Fruit fly (Drosophila melanogaster) whole organism, embryonic: ENCODE measurements around the gene CG3815.

Source experiments
- Atf-2 ChIP-seq: fragments of 200-800 bp; sonication (Bioruptor generic); optimal IDR thresholded peaks from 2 replicates; lab custom pipeline; 2016; ENCODE audit warnings: missing biosample characterization, missing genetic modification characterization
- Bteb2 ChIP-seq: fragments of 200-800 bp; sonication (Bioruptor generic); optimal IDR thresholded peaks from 2 replicates; lab custom pipeline; 2016; ENCODE audit warnings: missing biosample characterization, missing genetic modification characterization
- CG10209 ChIP-seq: fragments of 200-800 bp; sonication (Bioruptor generic); optimal IDR thresholded peaks from 3 replicates; lab custom pipeline; 2017; ENCODE audit warnings: missing biosample characterization, mild to moderate bottlenecking, missing genetic modification characterization, missing genetic modification reagents
- CG10959 ChIP-seq: fragments of 200-800 bp; sonication (Bioruptor generic); IDR thresholded peaks from 2 replicates; pipeline ENCODE4 v1.3.6; 2022; ENCODE audit warnings: missing biosample characterization, missing genetic modification characterization
- CG11093 ChIP-seq: fragments of 200-800 bp; sonication (Bioruptor generic); IDR thresholded peaks from 3 replicates; pipeline ENCODE4 v1.3.6; 2022; ENCODE audit warnings: missing biosample characterization, missing genetic modification characterization
- CG11560 ChIP-seq: fragments of 200-800 bp; sonication (Bioruptor generic); IDR thresholded peaks from 3 replicates; pipeline ENCODE4 v1.3.6; 2022; ENCODE audit warnings: missing biosample characterization, missing genetic modification characterization
- CG12155 ChIP-seq: fragments of 200-800 bp; sonication (Bioruptor generic); optimal IDR thresholded peaks from 3 replicates; lab custom pipeline; 2016; ENCODE audit warnings: missing biosample characterization, missing genetic modification characterization
- CG13894 ChIP-seq: fragments of 200-800 bp; sonication (Bioruptor generic); optimal IDR thresholded peaks from 3 replicates; lab custom pipeline; 2018; ENCODE audit warnings: missing biosample characterization, mild to moderate bottlenecking, missing genetic modification characterization, moderate library complexity
- CG15514 ChIP-seq: fragments of 200-800 bp; sonication (Bioruptor generic); optimal IDR thresholded peaks from 3 replicates; lab custom pipeline; 2017; ENCODE audit warnings: missing biosample characterization, missing genetic modification characterization, mild to moderate bottlenecking, moderate library complexity, missing genetic modification reagents
- CG16815 ChIP-seq: fragments of 200-800 bp; sonication (Bioruptor generic); optimal IDR thresholded peaks from 3 replicates; lab custom pipeline; 2017; ENCODE audit warnings: missing biosample characterization, mild to moderate bottlenecking, missing genetic modification characterization
- CG2202 ChIP-seq: fragments of 200-800 bp; sonication (Bioruptor generic); optimal IDR thresholded peaks from 2 replicates; lab custom pipeline; 2018; ENCODE audit warnings: missing biosample characterization, mild to moderate bottlenecking, missing genetic modification characterization
- CG2678 ChIP-seq: fragments of 200-800 bp; sonication (Bioruptor generic); optimal IDR thresholded peaks from 3 replicates; lab custom pipeline; 2019; ENCODE audit warnings: missing biosample characterization, mild to moderate bottlenecking, missing genetic modification characterization, moderate library complexity
- CG2875 ChIP-seq: fragments of 200-800 bp; sonication (Bioruptor generic); optimal IDR thresholded peaks from 2 replicates; lab custom pipeline; 2017; ENCODE audit warnings: missing biosample characterization, mild to moderate bottlenecking, missing genetic modification characterization, missing genetic modification reagents
- CG31224 ChIP-seq: fragments of 200-800 bp; sonication (Bioruptor generic); IDR thresholded peaks from 2 replicates; pipeline ENCODE4 v1.3.6; 2022; ENCODE audit warnings: missing biosample characterization, missing genetic modification characterization
- CG31365 ChIP-seq: fragments of 200-800 bp; sonication (Bioruptor generic); optimal IDR thresholded peaks from 2 replicates; lab custom pipeline; 2018; ENCODE audit warnings: missing biosample characterization, mild to moderate bottlenecking, missing genetic modification characterization
- CG3163 ChIP-seq: fragments of 200-800 bp; sonication (Bioruptor generic); optimal IDR thresholded peaks from 3 replicates; lab custom pipeline; 2016; ENCODE audit warnings: missing biosample characterization, missing genetic modification characterization
- CG32532 ChIP-seq: fragments of 200-800 bp; sonication (Bioruptor generic); IDR thresholded peaks from 2 replicates; pipeline ENCODE4 v1.3.6; 2022; ENCODE audit warnings: missing biosample characterization, missing genetic modification characterization
- CG34422 ChIP-seq: fragments of 200-800 bp; sonication (Bioruptor generic); IDR thresholded peaks from 3 replicates; pipeline ENCODE4 v1.3.6; 2022; ENCODE audit warnings: missing biosample characterization, missing genetic modification characterization
- CG7372 ChIP-seq: fragments of 200-800 bp; sonication (Bioruptor generic); IDR thresholded peaks from 2 replicates; pipeline ENCODE4 v1.3.6; 2022; ENCODE audit warnings: missing biosample characterization, missing genetic modification characterization
- CG9727 ChIP-seq: fragments of 200-800 bp; sonication (Bioruptor generic); optimal IDR thresholded peaks from 3 replicates; lab custom pipeline; 2017; ENCODE audit warnings: missing biosample characterization, mild to moderate bottlenecking, missing genetic modification characterization
- CG9817 ChIP-seq: fragments of 200-800 bp; sonication (Bioruptor generic); optimal IDR thresholded peaks from 2 replicates; lab custom pipeline; 2018; ENCODE audit warnings: missing biosample characterization, mild to moderate bottlenecking, missing genetic modification characterization, moderate library complexity
- CG9876 ChIP-seq: fragments of 200-800 bp; sonication (Bioruptor generic); optimal IDR thresholded peaks from 2 replicates; lab custom pipeline; 2016; ENCODE audit warnings: missing biosample characterization, missing genetic modification characterization
- E2f2 ChIP-seq: fragments of 200-800 bp; sonication (Bioruptor generic); IDR thresholded peaks from 2 replicates; pipeline ENCODE4 v1.3.6; 2022; ENCODE audit warnings: missing biosample characterization, missing genetic modification characterization
- Fer2 ChIP-seq: fragments of 200-800 bp; sonication (Bioruptor generic); optimal IDR thresholded peaks from 2 replicates; lab custom pipeline; 2018; ENCODE audit warnings: missing biosample characterization, mild to moderate bottlenecking, missing genetic modification characterization, moderate library complexity
- HLH3B ChIP-seq: fragments of 200-800 bp; sonication (Bioruptor generic); IDR thresholded peaks from 2 replicates; pipeline ENCODE4 v1.3.6; 2022; ENCODE audit warnings: missing biosample characterization, missing genetic modification characterization
- Hand ChIP-seq: fragments of 200-800 bp; sonication (Bioruptor generic); optimal IDR thresholded peaks from 2 replicates; lab custom pipeline; 2017; ENCODE audit warnings: mild to moderate bottlenecking, missing biosample characterization, missing genetic modification reagents, missing genetic modification characterization
- Jarid2 ChIP-seq: fragments of 200-800 bp; sonication (Bioruptor generic); optimal IDR thresholded peaks from 3 replicates; lab custom pipeline; 2017; ENCODE audit warnings: mild to moderate bottlenecking, missing biosample characterization, missing genetic modification reagents, missing genetic modification characterization
- Myb ChIP-seq: fragments of 200-800 bp; sonication (Bioruptor generic); optimal IDR thresholded peaks from 2 replicates; lab custom pipeline; 2016; ENCODE audit warnings: missing biosample characterization, missing genetic modification characterization
- Optix ChIP-seq: fragments of 200-800 bp; sonication (Bioruptor generic); IDR thresholded peaks from 3 replicates; pipeline ENCODE4 v1.3.6; 2022; ENCODE audit warnings: missing biosample characterization, missing genetic modification characterization
- Trl ChIP-seq, 3 experiments: fragments of >200 bp in 2 of 3; fragments of 200-800 bp in 1 of 3; sonication (Bioruptor generic) in 1 of 3; optimal IDR thresholded peaks; 2 replicates in 1 of 3; 3 replicates in 2 of 3; lab custom pipeline; 2016 to 2017; ENCODE audit warnings: missing biosample characterization in 1 of 3, missing genetic modification characterization in 1 of 3
- Usf ChIP-seq: fragments of 200-800 bp; sonication (Bioruptor generic); optimal IDR thresholded peaks from 2 replicates; lab custom pipeline; 2017; ENCODE audit warnings: missing genotype, missing biosample characterization, missing genetic modification characterization
- YL-1 ChIP-seq: fragments of 200-800 bp; sonication (Bioruptor generic); optimal IDR thresholded peaks from 3 replicates; lab custom pipeline; 2017; ENCODE audit warnings: missing biosample characterization, mild to moderate bottlenecking, missing genetic modification characterization
- ac ChIP-seq: fragments of 200-800 bp; sonication (Bioruptor generic); optimal IDR thresholded peaks from 3 replicates; lab custom pipeline; 2017; ENCODE audit warnings: missing biosample characterization, mild to moderate bottlenecking, missing genetic modification characterization
- ash1 ChIP-seq: fragments of 200-800 bp; sonication (Bioruptor generic); optimal IDR thresholded peaks from 2 replicates; lab custom pipeline; 2018; ENCODE audit warnings: missing biosample characterization, mild to moderate bottlenecking, missing genetic modification characterization
- croc ChIP-seq: fragments of 200-800 bp; sonication (Bioruptor generic); conservative IDR thresholded peaks from 3 replicates; pipeline ENCODE4 v1.3.6; 2022; ENCODE audit warnings: missing biosample characterization, missing genetic modification characterization
- cwo ChIP-seq: fragments of 200-800 bp; sonication (Bioruptor generic); optimal IDR thresholded peaks from 3 replicates; lab custom pipeline; 2017; ENCODE audit warnings: missing biosample characterization, missing genetic modification characterization, mild to moderate bottlenecking, moderate library complexity, missing genetic modification reagents
- emc ChIP-seq: fragments of 200-800 bp; sonication (Bioruptor generic); optimal IDR thresholded peaks from 2 replicates; lab custom pipeline; 2016; ENCODE audit warnings: missing biosample characterization, missing genetic modification characterization
- fd96Cb ChIP-seq: fragments of 200-800 bp; sonication (Bioruptor generic); optimal IDR thresholded peaks from 2 replicates; lab custom pipeline; 2018; ENCODE audit warnings: missing biosample characterization, mild to moderate bottlenecking, missing genetic modification characterization, moderate library complexity
- fru ChIP-seq: fragments of >200 bp; optimal IDR thresholded peaks from 2 replicates; lab custom pipeline; 2017
- hbn ChIP-seq: fragments of 200-800 bp; sonication (Bioruptor generic); IDR thresholded peaks from 2 replicates; pipeline ENCODE4 v1.3.6; 2022; ENCODE audit warnings: missing biosample characterization, missing genetic modification characterization; ENCODE audit not compliant: partially characterized antibody
- her ChIP-seq: fragments of 200-800 bp; sonication (Bioruptor generic); optimal IDR thresholded peaks from 2 replicates; lab custom pipeline; 2016; ENCODE audit warnings: missing biosample characterization, missing genetic modification characterization
- maf-S ChIP-seq: fragments of 200-800 bp; sonication (Bioruptor generic); optimal IDR thresholded peaks from 2 replicates; lab custom pipeline; 2016; ENCODE audit warnings: missing biosample characterization, missing genetic modification characterization
- mirr ChIP-seq: fragments of 200-800 bp; sonication (Bioruptor generic); optimal IDR thresholded peaks from 3 replicates; lab custom pipeline; 2018; ENCODE audit warnings: missing biosample characterization, mild to moderate bottlenecking, missing genetic modification characterization
- mld ChIP-seq: fragments of 200-800 bp; sonication (Bioruptor generic); IDR thresholded peaks from 3 replicates; pipeline ENCODE4 v1.3.6; 2022; ENCODE audit warnings: missing biosample characterization, missing genetic modification characterization; ENCODE audit not compliant: partially characterized antibody
- nmo ChIP-seq: fragments of 200-800 bp; sonication (Bioruptor generic); optimal IDR thresholded peaks from 2 replicates; lab custom pipeline; 2018; ENCODE audit warnings: missing biosample characterization, mild to moderate bottlenecking, missing genetic modification characterization, moderate library complexity
- pum ChIP-seq: fragments of 200-800 bp; sonication (Bioruptor generic); optimal IDR thresholded peaks from 2 replicates; lab custom pipeline; 2016; ENCODE audit warnings: missing biosample characterization, missing genetic modification characterization
- sens-2 ChIP-seq: fragments of 200-800 bp; sonication (Bioruptor generic); IDR thresholded peaks from 2 replicates; pipeline ENCODE4 v1.3.6; 2022; ENCODE audit warnings: missing biosample characterization, missing genetic modification characterization
- sim ChIP-seq: fragments of 200-800 bp; sonication (Bioruptor generic); IDR thresholded peaks from 2 replicates; pipeline ENCODE4 v1.3.6; 2022; ENCODE audit warnings: missing biosample characterization, missing genetic modification characterization
- so ChIP-seq: fragments of 200-800 bp; sonication (Bioruptor generic); IDR thresholded peaks from 3 replicates; pipeline ENCODE4 v1.3.6; 2022; ENCODE audit warnings: missing biosample characterization, missing genetic modification characterization
- ttk ChIP-seq: fragments of 200-800 bp; sonication (Bioruptor generic); IDR thresholded peaks from 2 replicates; pipeline ENCODE4 v2.1.2; 2022; ENCODE audit warnings: missing biosample characterization, missing genetic modification characterization
- zen ChIP-seq: fragments of 200-800 bp; sonication (Bioruptor generic); optimal IDR thresholded peaks from 3 replicates; lab custom pipeline; 2018; ENCODE audit warnings: missing biosample characterization, mild to moderate bottlenecking, missing genetic modification characterization, moderate library complexity

Gene CG3815

DNA sequence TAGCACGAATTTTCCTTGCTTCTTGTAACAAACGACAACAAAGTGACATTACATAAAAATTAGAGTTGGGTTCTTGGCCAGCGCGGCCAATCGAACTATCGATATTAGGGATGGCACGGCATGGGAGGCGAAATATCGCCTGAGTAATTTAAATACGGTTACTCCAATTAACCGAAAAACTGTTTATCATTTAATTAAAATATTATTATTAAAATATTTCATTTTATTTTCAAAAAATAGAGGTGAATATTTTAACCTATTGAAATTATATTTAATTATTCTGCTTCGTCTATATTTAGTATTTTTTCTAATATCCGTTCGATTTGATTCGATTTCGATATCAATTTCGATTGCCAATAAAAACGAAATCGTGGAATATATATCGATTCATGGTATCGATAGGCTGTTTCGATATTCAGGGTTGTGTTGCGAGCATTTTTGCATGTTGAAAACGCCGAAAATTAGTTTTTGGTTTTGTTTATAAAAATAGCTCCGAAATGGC lies 39.7 kb upstream of the CG3815 start, which contains the start of the genes Rbcn-3A and Spx (continued):
- TF ChIP-seq mirr (no peak), mld (peak; percentile 61; the same call in 2 of the 3 replicates), CG10959 (GFP tag; lab: Robert Waterston, UW) (no peak), YL-1 (GFP tag; lab: Kevin White, UChicago) (peak; percentile 45), ash1 (no peak), CG13894 (tag; lab: Kevin White, UChicago) (peak; percentile 8), CG32532 (GFP tag; lab: Robert Waterston, UW) (peak; percentile 47), CG31365 (tag; lab: Kevin White, UChicago) (no peak), CG3163 (GFP tag; lab: Kevin White, UChicago) (no peak), croc (GFP tag; lab: Robert Waterston, UW) (no peak), ttk (GFP tag; lab: Robert Waterston, UW) (no peak), CG11093 (no peak), zen (tag; lab: Kevin White, UChicago) (no peak), CG7372 (GFP tag; lab: Robert Waterston, UW) (no peak), Myb (no peak), Jarid2 (no peak), CG34422 (GFP tag; lab: Robert Waterston, UW) (peak; percentile 35; the same call in 1 of the 3 replicates), CG9727 (GFP tag; lab: Kevin White, UChicago) (peak; percentile 32), Usf (GFP tag; lab: Kevin White, UChicago) (no peak), Trl (optimal IDR thresholded peaks at IDR 0.05; lab: Kevin White, UChicago) (no peak), Trl (GFP tag; optimal IDR thresholded peaks at IDR 0.05; lab: Kevin White, UChicago) (no peak), CG2202 (tag; lab: Kevin White, UChicago) (no peak), Optix (GFP tag; lab: Robert Waterston, UW) (no peak), fru (no peak), CG2875 (GFP tag; lab: Kevin White, UChicago) (no peak), CG12155 (GFP tag; lab: Kevin White, UChicago) (no peak), emc (no peak), HLH3B (GFP tag; lab: Robert Waterston, UW) (no peak), cwo (GFP tag; lab: Kevin White, UChicago) (no peak), nmo (GFP tag; lab: Kevin White, UChicago) (peak; percentile 68), CG31224 (no peak), CG11560 (tag; lab: Robert Waterston, UW) (no peak), CG9876 (GFP tag; lab: Kevin White, UChicago) (no peak), Bteb2 (GFP tag; lab: Kevin White, UChicago) (no peak), hbn (peak; percentile 78), CG16815 (GFP tag; lab: Kevin White, UChicago) (no peak), fd96Cb (tag; lab: Kevin White, UChicago) (no peak), Fer2 (tag; lab: Kevin White, UChicago) (no peak), E2f2 (GFP tag; lab: Robert Waterston, UW) (peak; percentile 34; the same call in 1 of the 2 replicates), Hand (GFP tag; lab: Kevin White, UChicago) (no peak), ac (no peak), CG15514 (peak; percentile 31), so (GFP tag; lab: Robert Waterston, UW) (no peak), sim (GFP tag; lab: Robert Waterston, UW) (no peak), maf-S (GFP tag; lab: Kevin White, UChicago) (no peak), her (GFP tag; lab: Kevin White, UChicago) (no peak), CG9817 (tag; lab: Kevin White, UChicago) (peak; percentile 8), sens-2 (no peak), pum (GFP tag; lab: Kevin White, UChicago) (no peak), CG2678 (tag; lab: Kevin White, UChicago) (peak; percentile 34), CG10209 (GFP tag; lab: Kevin White, UChicago) (no peak), Atf-2 (GFP tag; lab: Kevin White, UChicago) (no peak)
